Fruit fly (Drosophila melanogaster) whole organism, prepupa: Measurements from ENCODE around the gene CG2224.

Source experiments
- Sox102F ChIP-seq: fragments of 200-800 bp; sonication (Bioruptor generic); optimal IDR thresholded peaks from 2 replicates; lab custom pipeline; 2016; ENCODE audit warnings: missing biosample characterization, mild to moderate bottlenecking, missing genetic modification characterization
- salr ChIP-seq, 2 experiments: fragments of 200-800 bp; sonication (Bioruptor generic); optimal IDR thresholded peaks; 3 replicates each; lab custom pipeline; 2016 to 2018; ENCODE audit warnings: missing biosample characterization in 2 of 2, missing genetic modification characterization in 2 of 2, mild to moderate bottlenecking in 1 of 2

DNA sequence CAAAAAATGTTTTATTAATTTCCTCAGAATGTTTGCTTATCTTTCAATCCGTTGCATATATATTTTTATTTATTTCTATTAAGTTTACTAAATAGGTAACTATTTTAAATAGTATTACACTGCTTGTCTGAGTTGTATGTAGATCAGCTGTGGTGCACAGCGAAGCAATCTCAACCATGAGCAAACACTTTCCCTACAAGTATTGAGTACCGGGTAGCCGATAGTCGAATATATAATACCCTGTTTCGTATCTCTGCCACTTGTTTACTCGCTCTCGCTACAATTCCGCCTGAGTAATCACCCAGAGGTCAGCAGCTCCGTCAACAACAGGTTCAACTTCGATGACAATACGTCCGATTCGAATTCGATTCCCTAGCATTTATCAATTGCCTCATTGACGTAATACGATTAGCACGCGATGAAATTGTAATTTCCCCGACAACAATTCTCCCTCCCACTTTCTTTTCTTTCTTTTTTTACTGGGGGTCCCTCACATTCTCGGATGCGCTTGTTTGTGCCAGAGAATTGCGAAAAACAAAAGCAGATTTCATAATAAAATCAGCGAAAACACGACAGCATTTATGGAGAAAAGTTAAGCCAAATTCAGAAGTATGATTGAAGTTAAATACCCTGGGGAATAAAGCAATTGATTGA is 8.3 kb downstream of the CG2224 start:
- no peak for TF ChIP-seq Sox102F (GFP tag; lab: Kevin White, UChicago)
- TF ChIP-seq salr (GFP tag; optimal IDR thresholded peaks at IDR 0.05; lab: Kevin White, UChicago): no peak
